Fruit fly (Drosophila melanogaster) whole organism, embryonic: ENCODE data around the gene BNIP3.

Experiments used
- Atf3 ChIP-seq: fragments of 200-800 bp; sonication (Bioruptor generic); optimal IDR thresholded peaks from 3 replicates; lab custom pipeline; 2016; ENCODE audit warnings: missing biosample characterization, missing genetic modification characterization
- CG11504 ChIP-seq: fragments of 200-800 bp; sonication (Bioruptor generic); optimal IDR thresholded peaks from 3 replicates; lab custom pipeline; 2019; ENCODE audit warnings: missing biosample characterization, mild to moderate bottlenecking, missing genetic modification characterization, moderate library complexity
- CG11695 ChIP-seq: fragments of 200-800 bp; sonication (Bioruptor generic); IDR thresholded peaks from 3 replicates; pipeline ENCODE4 v1.3.6; 2022; ENCODE audit warnings: missing biosample characterization, missing genetic modification characterization
- CG11723 ChIP-seq: fragments of 200-800 bp; sonication (Bioruptor generic); optimal IDR thresholded peaks from 2 replicates; lab custom pipeline; 2017; ENCODE audit warnings: missing biosample characterization, mild to moderate bottlenecking, missing genetic modification characterization
- CG12236 ChIP-seq: fragments of 200-800 bp; sonication (Bioruptor generic); optimal IDR thresholded peaks from 2 replicates; lab custom pipeline; 2016; ENCODE audit warnings: missing biosample characterization, missing genetic modification characterization
- CG12659 ChIP-seq: fragments of 200-800 bp; sonication (Bioruptor generic); optimal IDR thresholded peaks from 3 replicates; lab custom pipeline; 2017; ENCODE audit warnings: mild to moderate bottlenecking, missing biosample characterization, missing genetic modification reagents, missing genetic modification characterization
- CG12744 ChIP-seq: fragments of 200-800 bp; sonication (Bioruptor generic); optimal IDR thresholded peaks from 2 replicates; lab custom pipeline; 2016; ENCODE audit warnings: missing biosample characterization, missing genetic modification characterization
- CG12769 ChIP-seq: fragments of 200-800 bp; sonication (Bioruptor generic); optimal IDR thresholded peaks from 2 replicates; lab custom pipeline; 2019; ENCODE audit warnings: missing biosample characterization, mild to moderate bottlenecking, missing genetic modification characterization, moderate library complexity
- CG13123 ChIP-seq: fragments of 200-800 bp; sonication (Bioruptor generic); optimal IDR thresholded peaks from 2 replicates; lab custom pipeline; 2016; ENCODE audit warnings: missing biosample characterization, missing genetic modification characterization
- CG15514 ChIP-seq: fragments of 200-800 bp; sonication (Bioruptor generic); optimal IDR thresholded peaks from 3 replicates; lab custom pipeline; 2017; ENCODE audit warnings: missing biosample characterization, missing genetic modification characterization, mild to moderate bottlenecking, moderate library complexity, missing genetic modification reagents
- CG18619 ChIP-seq: fragments of 200-800 bp; sonication (Bioruptor generic); optimal IDR thresholded peaks from 3 replicates; lab custom pipeline; 2017; ENCODE audit warnings: missing biosample characterization, mild to moderate bottlenecking, missing genetic modification characterization
- CG30431 ChIP-seq: fragments of 200-800 bp; sonication (Bioruptor generic); optimal IDR thresholded peaks from 2 replicates; lab custom pipeline; 2017; ENCODE audit warnings: missing biosample characterization, missing genetic modification characterization
- CG31365 ChIP-seq: fragments of 200-800 bp; sonication (Bioruptor generic); optimal IDR thresholded peaks from 2 replicates; lab custom pipeline; 2018; ENCODE audit warnings: missing biosample characterization, mild to moderate bottlenecking, missing genetic modification characterization
- CG31441 ChIP-seq: fragments of 200-800 bp; sonication (Bioruptor generic); IDR thresholded peaks from 2 replicates; pipeline ENCODE4 v1.3.6; 2022; ENCODE audit warnings: missing biosample characterization, missing genetic modification characterization
- CG4360 ChIP-seq: fragments of 200-800 bp; sonication (Bioruptor generic); IDR thresholded peaks from 2 replicates; pipeline ENCODE4 v1.3.6; 2022; ENCODE audit warnings: missing biosample characterization, missing genetic modification characterization
- CG6272 ChIP-seq: fragments of 200-800 bp; sonication (Bioruptor generic); IDR thresholded peaks from 2 replicates; pipeline ENCODE4 v1.3.6; 2022; ENCODE audit warnings: missing biosample characterization, missing genetic modification characterization
- CG9797 ChIP-seq: fragments of 200-800 bp; sonication (Bioruptor generic); optimal IDR thresholded peaks from 3 replicates; lab custom pipeline; 2018; ENCODE audit warnings: missing biosample characterization, mild to moderate bottlenecking, missing genetic modification characterization
- Chrac-16 ChIP-seq: fragments of 200-800 bp; sonication (Bioruptor generic); optimal IDR thresholded peaks from 3 replicates; lab custom pipeline; 2016; ENCODE audit warnings: missing biosample characterization, missing genetic modification characterization
- CkIIα-i1 ChIP-seq: fragments of 200-800 bp; sonication (Bioruptor generic); IDR thresholded peaks from 2 replicates; pipeline ENCODE4 v1.3.6; 2022; ENCODE audit warnings: missing biosample characterization, missing genetic modification characterization
- D ChIP-seq, 2 experiments: fragments of 200-800 bp in 1 of 2; fragments of >200 bp in 1 of 2; sonication (Bioruptor generic) in 1 of 2; optimal IDR thresholded peaks; 2 replicates in 1 of 2; 3 replicates in 1 of 2; lab custom pipeline; 2017; ENCODE audit warnings: mild to moderate bottlenecking in 1 of 2, missing biosample characterization in 1 of 2, missing genetic modification characterization in 1 of 2, missing genetic modification reagents in 1 of 2
- Dp ChIP-seq: fragments of 200-800 bp; sonication (Bioruptor generic); optimal IDR thresholded peaks from 2 replicates; lab custom pipeline; 2018; ENCODE audit warnings: missing biosample characterization, mild to moderate bottlenecking, missing genetic modification characterization, moderate library complexity
- Drgx ChIP-seq: fragments of 200-800 bp; sonication (Bioruptor generic); IDR thresholded peaks from 2 replicates; pipeline ENCODE4 v1.3.6; 2022; ENCODE audit warnings: missing biosample characterization, missing genetic modification characterization
- E2f2 ChIP-seq: fragments of 200-800 bp; sonication (Bioruptor generic); IDR thresholded peaks from 2 replicates; pipeline ENCODE4 v1.3.6; 2022; ENCODE audit warnings: missing biosample characterization, missing genetic modification characterization
- Ets97D ChIP-seq: fragments of 200-800 bp; sonication (Bioruptor generic); optimal IDR thresholded peaks from 3 replicates; lab custom pipeline; 2016; ENCODE audit warnings: missing biosample characterization, missing genetic modification characterization
- Hsf ChIP-seq: fragments of 200-800 bp; sonication (Bioruptor generic); optimal IDR thresholded peaks from 3 replicates; lab custom pipeline; 2016; ENCODE audit warnings: missing biosample characterization, missing genetic modification characterization
- Jarid2 ChIP-seq: fragments of 200-800 bp; sonication (Bioruptor generic); optimal IDR thresholded peaks from 3 replicates; lab custom pipeline; 2017; ENCODE audit warnings: mild to moderate bottlenecking, missing biosample characterization, missing genetic modification reagents, missing genetic modification characterization
- Max ChIP-seq: fragments of 200-800 bp; sonication (Bioruptor generic); optimal IDR thresholded peaks from 2 replicates; lab custom pipeline; 2016; ENCODE audit warnings: missing biosample characterization, mild to moderate bottlenecking, missing genetic modification characterization
- Med ChIP-seq: fragments of 200-800 bp; sonication (Bioruptor generic); peaks from one replicate; lab custom pipeline; 2016; ENCODE audit warnings: missing biosample characterization, missing genetic modification characterization, mild to moderate bottlenecking, inconsistent platforms, moderate library complexity
- Meics ChIP-seq: fragments of 200-800 bp; sonication (Bioruptor generic); optimal IDR thresholded peaks from 2 replicates; lab custom pipeline; 2017; ENCODE audit warnings: missing biosample characterization, mild to moderate bottlenecking, missing genetic modification characterization
- Myb ChIP-seq: fragments of 200-800 bp; sonication (Bioruptor generic); optimal IDR thresholded peaks from 2 replicates; lab custom pipeline; 2016; ENCODE audit warnings: missing biosample characterization, missing genetic modification characterization
- Nf-YC ChIP-seq: fragments of 200-800 bp; optimal IDR thresholded peaks from 3 replicates; lab custom pipeline; 2019; ENCODE audit warnings: missing biosample characterization, mild to moderate bottlenecking, missing genetic modification characterization, moderate library complexity
- Opbp ChIP-seq: fragments of 200-800 bp; sonication (Bioruptor generic); IDR thresholded peaks from 3 replicates; pipeline ENCODE4 v1.3.6; 2022; ENCODE audit warnings: missing biosample characterization, missing genetic modification characterization; ENCODE audit not compliant: partially characterized antibody
- Xbp1 ChIP-seq: fragments of 200-800 bp; sonication (Bioruptor generic); optimal IDR thresholded peaks from 3 replicates; lab custom pipeline; 2016; ENCODE audit warnings: missing biosample characterization, mild to moderate bottlenecking, missing genetic modification characterization
- amos ChIP-seq: fragments of 200-800 bp; sonication (Bioruptor generic); IDR thresholded peaks from 2 replicates; pipeline ENCODE4 v1.3.6; 2022; ENCODE audit warnings: missing biosample characterization, missing genetic modification characterization; ENCODE audit not compliant: partially characterized antibody
- chm ChIP-seq: fragments of 200-800 bp; sonication (Bioruptor generic); IDR thresholded peaks from 2 replicates; pipeline ENCODE4 v1.3.6; 2022; ENCODE audit warnings: missing biosample characterization, missing genetic modification characterization
- dmrt11E ChIP-seq: fragments of 200-800 bp; sonication (Bioruptor generic); optimal IDR thresholded peaks from 3 replicates; lab custom pipeline; 2018; ENCODE audit warnings: missing biosample characterization, mild to moderate bottlenecking, missing genetic modification characterization, moderate library complexity
- exex ChIP-seq: fragments of 200-800 bp; sonication (Bioruptor generic); optimal IDR thresholded peaks from 4 replicates; lab custom pipeline; 2018; ENCODE audit warnings: missing biosample characterization, mild to moderate bottlenecking, missing genetic modification characterization, moderate library complexity
- fru ChIP-seq: fragments of >200 bp; optimal IDR thresholded peaks from 2 replicates; lab custom pipeline; 2017
- kah ChIP-seq: fragments of 200-800 bp; sonication (Bioruptor generic); optimal IDR thresholded peaks from 2 replicates; lab custom pipeline; 2018; ENCODE audit warnings: missing biosample characterization, mild to moderate bottlenecking, missing genetic modification characterization
- lbe ChIP-seq: fragments of 200-800 bp; sonication (Bioruptor generic); optimal IDR thresholded peaks from 2 replicates; lab custom pipeline; 2016; ENCODE audit warnings: missing biosample characterization, mild to moderate bottlenecking, missing genetic modification characterization
- nmo ChIP-seq: fragments of 200-800 bp; sonication (Bioruptor generic); optimal IDR thresholded peaks from 2 replicates; lab custom pipeline; 2018; ENCODE audit warnings: missing biosample characterization, mild to moderate bottlenecking, missing genetic modification characterization, moderate library complexity
- ranshi ChIP-seq: fragments of 200-800 bp; sonication (Bioruptor generic); IDR thresholded peaks from 2 replicates; pipeline ENCODE4 v1.3.6; 2022; ENCODE audit warnings: missing biosample characterization, missing genetic modification characterization
- sc ChIP-seq, 3 experiments: fragments of >200 bp in 2 of 3; fragments of 200-800 bp in 1 of 3; sonication (Bioruptor generic) in 1 of 3; optimal IDR thresholded peaks; 2 replicates in 2 of 3; 3 replicates in 1 of 3; lab custom pipeline; 2017; ENCODE audit warnings: mild to moderate bottlenecking in 1 of 3, missing biosample characterization in 1 of 3, missing genetic modification characterization in 1 of 3, missing genetic modification reagents in 1 of 3
- sens ChIP-seq: fragments of 200-800 bp; sonication (Bioruptor generic); peaks from one replicate; lab custom pipeline; 2016; ENCODE audit warnings: missing biosample characterization, missing genetic modification characterization
- sob ChIP-seq: fragments of 200-800 bp; sonication (Bioruptor generic); IDR thresholded peaks from 2 replicates; pipeline ENCODE4 v1.3.6; 2022; ENCODE audit warnings: missing biosample characterization, missing genetic modification characterization
- ssp ChIP-seq: fragments of 200-800 bp; sonication (Bioruptor generic); IDR thresholded peaks from 2 replicates; pipeline ENCODE4 v1.3.6; 2022; ENCODE audit warnings: missing biosample characterization, missing genetic modification characterization
- tna ChIP-seq: fragments of 200-800 bp; sonication (Bioruptor generic); IDR thresholded peaks from 2 replicates; pipeline ENCODE4 v1.3.6; 2022; ENCODE audit warnings: missing biosample characterization, missing genetic modification characterization; ENCODE audit not compliant: partially characterized antibody
- trh ChIP-seq: fragments of 200-800 bp; sonication (Bioruptor generic); optimal IDR thresholded peaks from 2 replicates; lab custom pipeline; 2016; ENCODE audit warnings: missing biosample characterization, missing genetic modification characterization
- zfh2 ChIP-seq: fragments of 200-800 bp; sonication (Bioruptor generic); optimal IDR thresholded peaks from 2 replicates; lab custom pipeline; 2016; ENCODE audit warnings: missing biosample characterization, missing genetic modification characterization

BNIP3 gene

DNA sequence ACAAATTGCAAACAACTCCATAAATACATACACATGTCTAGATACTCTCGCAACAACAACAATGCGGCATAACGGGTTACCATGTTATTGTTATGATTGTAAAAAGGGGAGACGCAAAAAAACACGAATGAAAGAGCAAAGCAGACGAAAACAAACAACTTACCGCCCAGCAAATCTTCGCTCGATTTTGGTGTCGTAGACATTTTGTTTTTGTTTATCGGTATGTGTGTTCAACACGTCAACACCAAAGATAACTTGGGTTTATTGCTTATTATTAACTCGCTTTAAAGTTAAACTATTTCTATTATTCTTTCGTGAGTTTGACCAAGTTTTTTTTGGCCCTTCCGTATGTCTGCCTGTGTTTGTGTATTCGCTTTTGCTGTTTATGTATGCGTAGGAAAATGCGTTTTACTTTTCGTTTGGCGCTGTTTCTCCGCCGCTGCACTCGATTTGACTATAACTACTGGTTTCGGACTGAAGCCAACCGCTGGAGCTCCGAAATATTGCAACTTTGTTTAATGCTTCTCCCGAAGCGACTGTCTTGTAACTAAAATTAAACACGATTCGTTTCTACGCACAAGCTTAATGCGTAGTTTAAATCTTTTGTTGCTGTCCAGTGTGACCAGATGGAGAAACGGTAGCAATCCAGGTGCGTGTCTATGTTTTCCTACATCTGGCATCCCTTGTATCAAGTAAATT is at the start of gene BNIP3 (continued):
- TF ChIP-seq chm (peak; percentile 11; the same call in 1 of the 2 replicates), CG18619 (peak; percentile 27), fru (lab: Kevin White, UChicago) (no peak), dmrt11E (no peak), CG12659 (peak; percentile 53), ranshi (no peak), Hsf (GFP tag; lab: Kevin White, UChicago) (no peak), Jarid2 (GFP tag; lab: Kevin White, UChicago) (peak; percentile 24), lbe (GFP tag; lab: Kevin White, UChicago) (peak; percentile 12), CG12236 (GFP tag; lab: Kevin White, UChicago) (no peak), Drgx (GFP tag; lab: Robert Waterston, UW) (0 out of 2 replicates have a peak, but pooled peaks have one; percentile 2), CkIIα-i1 (GFP tag; lab: Robert Waterston, UW) (no peak), Nf-YC (tag; lab: Kevin White, UChicago) (peak; percentile 57), CG13123 (GFP tag; lab: Kevin White, UChicago) (no peak), CG30431 (GFP tag; lab: Kevin White, UChicago) (no peak), Myb (GFP tag; lab: Kevin White, UChicago) (peak; percentile 95), exex (tag; lab: Kevin White, UChicago) (peak; percentile 32), Med (GFP tag; lab: Kevin White, UChicago) (peak; percentile 51), Opbp (GFP tag; lab: Robert Waterston, UW) (peak; percentile 38; the same call in 2 of the 3 replicates), CG12744 (GFP tag; lab: Kevin White, UChicago) (no peak), tna (no peak), trh (GFP tag; lab: Kevin White, UChicago) (no peak), sens (peak; percentile 46), CG12769 (peak; percentile 3), ssp (GFP tag; lab: Robert Waterston, UW) (no peak), sc (optimal IDR thresholded peaks at IDR 0.05; lab: Kevin White, UChicago) (no peak), sc (GFP tag; optimal IDR thresholded peaks at IDR 0.05; lab: Kevin White, UChicago) (no peak), CG31441 (GFP tag; lab: Robert Waterston, UW) (no peak), D (optimal IDR thresholded peaks at IDR 0.05; lab: Kevin White, UChicago) (peak; percentile 44), D (GFP tag; optimal IDR thresholded peaks at IDR 0.05; lab: Kevin White, UChicago) (no peak), sob (GFP tag; lab: Robert Waterston, UW) (0 out of 2 replicates have a peak, but pooled peaks have one; percentile 13), CG11723 (GFP tag; lab: Kevin White, UChicago) (no peak), E2f2 (GFP tag; lab: Robert Waterston, UW) (peak; percentile 85), CG11695 (GFP tag; lab: Robert Waterston, UW) (no peak), Chrac-16 (GFP tag; lab: Kevin White, UChicago) (no peak), Meics (GFP tag; lab: Kevin White, UChicago) (no peak), Dp (GFP tag; lab: Kevin White, UChicago) (peak; percentile 78), CG15514 (GFP tag; lab: Kevin White, UChicago) (peak; percentile 30), CG9797 (GFP tag; lab: Kevin White, UChicago) (peak; percentile 73), nmo (GFP tag; lab: Kevin White, UChicago) (peak; percentile 21), CG31365 (peak; percentile 8), CG4360 (GFP tag; lab: Robert Waterston, UW) (peak; percentile 72), Xbp1 (peak; percentile 6), zfh2 (no peak), CG11504 (tag; lab: Kevin White, UChicago) (peak; percentile 46), Ets97D (GFP tag; lab: Kevin White, UChicago) (no peak), Atf3 (GFP tag; lab: Kevin White, UChicago) (no peak), kah (no peak), CG6272 (no peak), amos (GFP tag; lab: Robert Waterston, UW) (peak; percentile 41; the same call in 1 of the 2 replicates), Max (GFP tag; lab: Kevin White, UChicago) (no peak)
